Fruit fly (Drosophila melanogaster) whole organism, embryonic: ENCODE measurements around the gene RpLP1.
A peak's percentile ranks its signal among the peaks of the same experiment; 100 is the strongest.

Experiments
- B-H2 ChIP-seq: fragments of 200-800 bp; sonication (Bioruptor generic); optimal IDR thresholded peaks from 2 replicates; lab custom pipeline; 2018; ENCODE audit warnings: missing biosample characterization, mild to moderate bottlenecking, missing genetic modification characterization
- Bteb2 ChIP-seq: fragments of 200-800 bp; sonication (Bioruptor generic); optimal IDR thresholded peaks from 2 replicates; lab custom pipeline; 2016; ENCODE audit warnings: missing biosample characterization, missing genetic modification characterization
- CG10565 ChIP-seq: fragments of 200-800 bp; sonication (Bioruptor generic); optimal IDR thresholded peaks from 3 replicates; lab custom pipeline; 2016; ENCODE audit warnings: missing biosample characterization, mild to moderate bottlenecking, missing genetic modification characterization
- CG11085 ChIP-seq: fragments of 200-800 bp; sonication (Bioruptor generic); IDR thresholded peaks from 2 replicates; pipeline ENCODE4 v1.3.6; 2022; ENCODE audit warnings: missing biosample characterization, missing genetic modification characterization
- CG12155 ChIP-seq: fragments of 200-800 bp; sonication (Bioruptor generic); optimal IDR thresholded peaks from 3 replicates; lab custom pipeline; 2016; ENCODE audit warnings: missing biosample characterization, missing genetic modification characterization
- CG15601 ChIP-seq: fragments of 200-800 bp; sonication (Bioruptor generic); optimal IDR thresholded peaks from 3 replicates; lab custom pipeline; 2019; ENCODE audit warnings: missing biosample characterization, mild to moderate bottlenecking, missing genetic modification characterization, moderate library complexity
- CG1832 ChIP-seq: fragments of 200-800 bp; sonication (Bioruptor generic); optimal IDR thresholded peaks from 2 replicates; lab custom pipeline; 2017; ENCODE audit warnings: missing biosample characterization, mild to moderate bottlenecking, missing genetic modification characterization, inconsistent platforms
- CG18764 ChIP-seq: fragments of 200-800 bp; sonication (Bioruptor generic); optimal IDR thresholded peaks from 3 replicates; lab custom pipeline; 2016; ENCODE audit warnings: missing biosample characterization, missing genetic modification characterization
- CG2116 ChIP-seq: fragments of 200-800 bp; sonication (Bioruptor generic); optimal IDR thresholded peaks from 3 replicates; lab custom pipeline; 2018; ENCODE audit warnings: missing biosample characterization, mild to moderate bottlenecking, missing genetic modification characterization
- CG2202 ChIP-seq: fragments of 200-800 bp; sonication (Bioruptor generic); optimal IDR thresholded peaks from 2 replicates; lab custom pipeline; 2018; ENCODE audit warnings: missing biosample characterization, mild to moderate bottlenecking, missing genetic modification characterization
- CG3281 ChIP-seq: fragments of 200-800 bp; sonication (Bioruptor generic); optimal IDR thresholded peaks from 3 replicates; lab custom pipeline; 2017; ENCODE audit warnings: missing biosample characterization, mild to moderate bottlenecking, missing genetic modification characterization
- CG3847 ChIP-seq: fragments of 200-800 bp; sonication (Bioruptor generic); IDR thresholded peaks from 2 replicates; pipeline ENCODE4 v1.3.6; 2022; ENCODE audit warnings: missing biosample characterization, missing genetic modification characterization
- CG7372 ChIP-seq: fragments of 200-800 bp; sonication (Bioruptor generic); IDR thresholded peaks from 2 replicates; pipeline ENCODE4 v1.3.6; 2022; ENCODE audit warnings: missing biosample characterization, missing genetic modification characterization
- Gsc ChIP-seq: fragments of 200-800 bp; sonication (Bioruptor generic); IDR thresholded peaks from 2 replicates; pipeline ENCODE4 v1.3.6; 2022; ENCODE audit warnings: missing biosample characterization, missing genetic modification characterization
- HLHmδ ChIP-seq: fragments of 200-800 bp; sonication (Bioruptor generic); optimal IDR thresholded peaks from 2 replicates; lab custom pipeline; 2018; ENCODE audit warnings: missing biosample characterization, mild to moderate bottlenecking, missing genetic modification characterization, moderate library complexity
- NC2α ChIP-seq: fragments of 200-800 bp; sonication (Bioruptor generic); optimal IDR thresholded peaks from 2 replicates; lab custom pipeline; 2016; ENCODE audit warnings: missing biosample characterization, missing genetic modification characterization
- NfI ChIP-seq: fragments of 200-800 bp; sonication (Bioruptor generic); optimal IDR thresholded peaks from 3 replicates; lab custom pipeline; 2018; ENCODE audit warnings: missing biosample characterization, mild to moderate bottlenecking, missing genetic modification characterization, moderate library complexity
- Six4 ChIP-seq: fragments of 200-800 bp; sonication (Bioruptor generic); optimal IDR thresholded peaks from 2 replicates; lab custom pipeline; 2016; ENCODE audit warnings: missing biosample characterization, missing genetic modification characterization
- Sox100B ChIP-seq: fragments of 200-800 bp; sonication (Bioruptor generic); optimal IDR thresholded peaks from 3 replicates; lab custom pipeline; 2018; ENCODE audit warnings: missing biosample characterization, mild to moderate bottlenecking, missing genetic modification characterization
- Sox102F ChIP-seq: fragments of 200-800 bp; sonication (Bioruptor generic); optimal IDR thresholded peaks from 2 replicates; lab custom pipeline; 2018; ENCODE audit warnings: missing biosample characterization, mild to moderate bottlenecking, missing genetic modification characterization, moderate library complexity
- Ssrp ChIP-seq: fragments of 200-800 bp; sonication (Bioruptor generic); optimal IDR thresholded peaks from 2 replicates; lab custom pipeline; 2018; ENCODE audit warnings: missing biosample characterization, mild to moderate bottlenecking, missing genetic modification characterization, moderate library complexity
- Usf ChIP-seq: fragments of 200-800 bp; sonication (Bioruptor generic); optimal IDR thresholded peaks from 2 replicates; lab custom pipeline; 2017; ENCODE audit warnings: missing genotype, missing biosample characterization, missing genetic modification characterization
- ab ChIP-seq: fragments of 200-800 bp; sonication (Bioruptor generic); optimal IDR thresholded peaks from 2 replicates; lab custom pipeline; 2016; ENCODE audit warnings: missing biosample characterization, missing genetic modification characterization
- ash1 ChIP-seq: fragments of 200-800 bp; sonication (Bioruptor generic); optimal IDR thresholded peaks from 2 replicates; lab custom pipeline; 2018; ENCODE audit warnings: missing biosample characterization, mild to moderate bottlenecking, missing genetic modification characterization
- ato ChIP-seq: fragments of 200-800 bp; sonication (Bioruptor generic); IDR thresholded peaks from 2 replicates; pipeline ENCODE4 v1.3.6; 2022; ENCODE audit warnings: missing biosample characterization, missing genetic modification characterization; ENCODE audit not compliant: partially characterized antibody
- az2 ChIP-seq: fragments of 200-800 bp; sonication (Bioruptor generic); optimal IDR thresholded peaks from 3 replicates; lab custom pipeline; 2016; ENCODE audit warnings: missing biosample characterization, missing genetic modification characterization
- bowl ChIP-seq: fragments of 200-800 bp; sonication (Bioruptor generic); IDR thresholded peaks from 2 replicates; pipeline ENCODE4 v1.3.6; 2022; ENCODE audit warnings: missing biosample characterization, missing genetic modification characterization
- chn ChIP-seq: fragments of 200-800 bp; sonication (Bioruptor generic); optimal IDR thresholded peaks from 2 replicates; lab custom pipeline; 2016; ENCODE audit warnings: missing biosample characterization, missing genetic modification characterization
- croc ChIP-seq: fragments of 200-800 bp; sonication (Bioruptor generic); conservative IDR thresholded peaks from 3 replicates; pipeline ENCODE4 v1.3.6; 2022; ENCODE audit warnings: missing biosample characterization, missing genetic modification characterization
- cwo ChIP-seq: fragments of 200-800 bp; sonication (Bioruptor generic); optimal IDR thresholded peaks from 3 replicates; lab custom pipeline; 2017; ENCODE audit warnings: missing biosample characterization, missing genetic modification characterization, mild to moderate bottlenecking, moderate library complexity, missing genetic modification reagents
- dmrt11E ChIP-seq: fragments of 200-800 bp; sonication (Bioruptor generic); optimal IDR thresholded peaks from 3 replicates; lab custom pipeline; 2018; ENCODE audit warnings: missing biosample characterization, mild to moderate bottlenecking, missing genetic modification characterization, moderate library complexity
- en ChIP-seq: fragments of 200-800 bp; sonication (Bioruptor generic); optimal IDR thresholded peaks from 2 replicates; lab custom pipeline; 2016; ENCODE audit warnings: missing biosample characterization, missing genetic modification characterization
- fd3F ChIP-seq: fragments of 200-800 bp; sonication (Bioruptor generic); optimal IDR thresholded peaks from 2 replicates; lab custom pipeline; 2018; ENCODE audit warnings: missing biosample characterization, mild to moderate bottlenecking, missing genetic modification characterization, moderate library complexity
- fd96Cb ChIP-seq: fragments of 200-800 bp; sonication (Bioruptor generic); optimal IDR thresholded peaks from 2 replicates; lab custom pipeline; 2018; ENCODE audit warnings: missing biosample characterization, mild to moderate bottlenecking, missing genetic modification characterization, moderate library complexity
- gcm2 ChIP-seq: fragments of 200-800 bp; sonication (Bioruptor generic); optimal IDR thresholded peaks from 2 replicates; lab custom pipeline; 2016; ENCODE audit warnings: missing biosample characterization, missing genetic modification characterization
- ken ChIP-seq: fragments of 200-800 bp; sonication (Bioruptor generic); IDR thresholded peaks from 3 replicates; pipeline ENCODE4 v1.3.6; 2022; ENCODE audit warnings: missing biosample characterization, missing genetic modification characterization
- kni ChIP-seq: fragments of 200-800 bp; sonication (Bioruptor generic); optimal IDR thresholded peaks from 3 replicates; lab custom pipeline; 2017; ENCODE audit warnings: mild to moderate bottlenecking, missing biosample characterization, missing genetic modification reagents, missing genetic modification characterization
- nom ChIP-seq: fragments of 200-800 bp; sonication (Bioruptor generic); optimal IDR thresholded peaks from 2 replicates; lab custom pipeline; 2017; ENCODE audit warnings: missing biosample characterization, missing genetic modification characterization, mild to moderate bottlenecking, moderate library complexity, missing genetic modification reagents
- peb ChIP-seq: fragments of 200-800 bp; sonication (Bioruptor generic); IDR thresholded peaks from 2 replicates; pipeline ENCODE4 v1.3.6; 2022; ENCODE audit warnings: missing biosample characterization, missing genetic modification characterization
- prd ChIP-seq, 3 experiments: fragments of >200 bp in 2 of 3; fragments of 200-800 bp in 1 of 3; sonication (Bioruptor generic) in 1 of 3; optimal IDR thresholded peaks in 2 of 3; IDR thresholded peaks in 1 of 3; 2 replicates in 2 of 3; 3 replicates in 1 of 3; pipeline versions ENCODE4 v1.3.6 to Lab custom; 2017 to 2022; ENCODE audit warnings: missing biosample characterization in 1 of 3, missing genetic modification characterization in 1 of 3
- slp2 ChIP-seq: fragments of 200-800 bp; sonication (Bioruptor generic); optimal IDR thresholded peaks from 2 replicates; lab custom pipeline; 2016; ENCODE audit warnings: missing biosample characterization, missing genetic modification characterization
- so ChIP-seq: fragments of 200-800 bp; sonication (Bioruptor generic); IDR thresholded peaks from 3 replicates; pipeline ENCODE4 v1.3.6; 2022; ENCODE audit warnings: missing biosample characterization, missing genetic modification characterization
- ssp ChIP-seq: fragments of 200-800 bp; sonication (Bioruptor generic); IDR thresholded peaks from 2 replicates; pipeline ENCODE4 v1.3.6; 2022; ENCODE audit warnings: missing biosample characterization, missing genetic modification characterization
- tin ChIP-seq: fragments of 200-800 bp; sonication (Bioruptor generic); optimal IDR thresholded peaks from 3 replicates; lab custom pipeline; 2016; ENCODE audit warnings: missing biosample characterization, missing genetic modification characterization
- trem ChIP-seq: fragments of 200-800 bp; optimal IDR thresholded peaks from 3 replicates; lab custom pipeline; 2019; ENCODE audit warnings: missing biosample characterization, mild to moderate bottlenecking, missing genetic modification characterization, moderate library complexity
- ttk ChIP-seq: fragments of 200-800 bp; sonication (Bioruptor generic); IDR thresholded peaks from 2 replicates; pipeline ENCODE4 v2.1.2; 2022; ENCODE audit warnings: missing biosample characterization, missing genetic modification characterization
- unpg ChIP-seq: fragments of 200-800 bp; sonication (Bioruptor generic); optimal IDR thresholded peaks from 3 replicates; lab custom pipeline; 2018; ENCODE audit warnings: missing biosample characterization, mild to moderate bottlenecking, missing genetic modification characterization, moderate library complexity
- wdn ChIP-seq: fragments of 200-800 bp; sonication (Bioruptor generic); IDR thresholded peaks from 2 replicates; pipeline ENCODE4 v1.3.6; 2022; ENCODE audit warnings: missing biosample characterization, missing genetic modification characterization
- zfh2 ChIP-seq: fragments of 200-800 bp; sonication (Bioruptor generic); optimal IDR thresholded peaks from 2 replicates; lab custom pipeline; 2016; ENCODE audit warnings: missing biosample characterization, missing genetic modification characterization

RpLP1 gene

dm6 chr2L:414593-415399 is 5.0 kb upstream of the RpLP1 start, which contains the start of the genes AP-2alpha and ebi (continued):
- TF ChIP-seq Usf (peak; percentile 77), Gsc (peak; percentile 76), chn (GFP tag; lab: Kevin White, UChicago) (peak; percentile 94), croc (GFP tag; lab: Robert Waterston, UW) (peak; percentile 89), ken (GFP tag; lab: Robert Waterston, UW) (peak; percentile 87), so (peak; percentile 72; the same call in 2 of the 3 replicates), CG2116 (peak; percentile 83), CG3281 (GFP tag; lab: Kevin White, UChicago) (peak; percentile 74), tin (GFP tag; lab: Kevin White, UChicago) (peak; percentile 89), zfh2 (GFP tag; lab: Kevin White, UChicago) (peak; percentile 96), CG7372 (GFP tag; lab: Robert Waterston, UW) (peak; percentile 88), prd (optimal IDR thresholded peaks at IDR 0.05; lab: Kevin White, UChicago) (no peak), prd (GFP tag; IDR thresholded peaks at IDR 0.05; lab: Robert Waterston, UW) (peak; percentile 95), Ssrp (tag; lab: Kevin White, UChicago) (peak; percentile 84), Sox102F (GFP tag; lab: Kevin White, UChicago) (no peak), unpg (peak; percentile 70), dmrt11E (peak; percentile 84), ssp (GFP tag; lab: Robert Waterston, UW) (peak; percentile 84), trem (tag; lab: Kevin White, UChicago) (peak; percentile 87), wdn (GFP tag; lab: Robert Waterston, UW) (peak; percentile 83), az2 (GFP tag; lab: Kevin White, UChicago) (peak; percentile 87), CG12155 (GFP tag; lab: Kevin White, UChicago) (peak; percentile 90), CG1832 (GFP tag; lab: Kevin White, UChicago) (no peak), nom (GFP tag; lab: Kevin White, UChicago) (peak; percentile 55), ash1 (GFP tag; lab: Kevin White, UChicago) (no peak), en (peak; percentile 50), fd96Cb (tag; lab: Kevin White, UChicago) (peak; percentile 78), NfI (peak; percentile 83), HLHmδ (GFP tag; lab: Kevin White, UChicago) (peak; percentile 58), CG18764 (peak; percentile 77), Sox100B (GFP tag; lab: Kevin White, UChicago) (peak; percentile 74), gcm2 (GFP tag; lab: Kevin White, UChicago) (peak; percentile 57), CG2202 (peak; percentile 77), Bteb2 (GFP tag; lab: Kevin White, UChicago) (peak; percentile 83), CG3847 (GFP tag; lab: Robert Waterston, UW) (peak; percentile 94), cwo (GFP tag; lab: Kevin White, UChicago) (peak; percentile 49), slp2 (peak; percentile 91), NC2α (peak; percentile 84), Six4 (GFP tag; lab: Kevin White, UChicago) (peak; percentile 81), CG10565 (GFP tag; lab: Kevin White, UChicago) (peak; percentile 29), ttk (GFP tag; lab: Robert Waterston, UW) (peak; percentile 75), fd3F (GFP tag; lab: Kevin White, UChicago) (peak; percentile 74), bowl (GFP tag; lab: Robert Waterston, UW) (no peak), B-H2 (GFP tag; lab: Kevin White, UChicago) (peak; percentile 83), ab (GFP tag; lab: Kevin White, UChicago) (peak; percentile 79), CG11085 (GFP tag; lab: Robert Waterston, UW) (peak; percentile 78), peb (GFP tag; lab: Robert Waterston, UW) (peak; percentile 84), kni (GFP tag; lab: Kevin White, UChicago) (peak; percentile 57), CG15601 (tag; lab: Kevin White, UChicago) (peak; percentile 78), ato (no peak)
